Worm (Caenorhabditis elegans) whole organism, L1 larva: Measurements from ENCODE around the gene C08B11.9.
A peak's percentile ranks its signal among the peaks of the same experiment; 100 is the strongest.

ENCODE experiments used
- aha-1 ChIP-seq: fragments of 150-350 bp; optimal IDR thresholded peaks from 2 replicates; lab custom pipeline; 2014; ENCODE audit warnings: missing biosample characterization, missing genetic modification characterization
- aly-2 ChIP-seq: fragments of 150-350 bp; optimal IDR thresholded peaks from 2 replicates; lab custom pipeline; 2014; ENCODE audit warnings: missing biosample characterization, missing genetic modification characterization
- blmp-1 ChIP-seq: fragments of 150-350 bp; optimal IDR thresholded peaks from 2 replicates; lab custom pipeline; 2014; ENCODE audit warnings: missing biosample characterization, missing genetic modification characterization
- ceh-63 ChIP-seq: fragments of 200-800 bp; sonication (Bioruptor generic); optimal IDR thresholded peaks from 2 replicates; lab custom pipeline; 2018; ENCODE audit warnings: mild to moderate bottlenecking, missing genetic modification characterization, missing compliant biosample characterization
- ceh-8 ChIP-seq: fragments of 200-800 bp; sonication (Bioruptor generic); optimal IDR thresholded peaks from 2 replicates; lab custom pipeline; 2018; ENCODE audit warnings: mild to moderate bottlenecking, missing genetic modification characterization, moderate library complexity, missing compliant biosample characterization
- ceh-82 ChIP-seq, 3 experiments: fragments of 150-350 bp in 1 of 3; sonication (generic microtip) in 2 of 3; optimal IDR thresholded peaks; 2 replicates each; lab custom pipeline; 2014 to 2017; ENCODE audit warnings: missing biosample characterization in 3 of 3, missing genetic modification characterization in 3 of 3
- ceh-90 ChIP-seq: sonication (generic microtip); optimal IDR thresholded peaks from 2 replicates; lab custom pipeline; 2016; ENCODE audit warnings: missing genetic modification characterization, missing compliant biosample characterization
- ces-1 ChIP-seq: fragments of 150-350 bp; optimal IDR thresholded peaks from 2 replicates; lab custom pipeline; 2014; ENCODE audit warnings: missing biosample characterization, missing genetic modification reagents, missing genetic modification characterization
- dpl-1 ChIP-seq, 3 experiments: fragments of 150-350 bp in 2 of 3; sonication (generic microtip) in 1 of 3; optimal IDR thresholded peaks; 2 replicates each; lab custom pipeline; 2014 to 2017; ENCODE audit warnings: missing biosample characterization in 3 of 3, missing genetic modification characterization in 3 of 3, missing genetic modification reagents in 3 of 3
- dsc-1 ChIP-seq: sonication (generic microtip); optimal IDR thresholded peaks from 2 replicates; lab custom pipeline; 2016; ENCODE audit warnings: mild to moderate bottlenecking, missing genetic modification characterization, missing compliant biosample characterization
- efl-3 ChIP-seq: fragments of 200-800 bp; sonication (Bioruptor generic); optimal IDR thresholded peaks from 2 replicates; lab custom pipeline; 2018; ENCODE audit warnings: mild to moderate bottlenecking, missing genetic modification characterization, missing compliant biosample characterization
- egl-13 ChIP-seq: sonication (generic microtip); optimal IDR thresholded peaks from 2 replicates; lab custom pipeline; 2016; ENCODE audit warnings: missing genotype, missing genetic modification reagents, missing genetic modification characterization, missing compliant biosample characterization
- egl-27 ChIP-seq, 2 experiments: fragments of 150-350 bp in 1 of 2; sonication (generic microtip); optimal IDR thresholded peaks; 3 replicates each; lab custom pipeline; 2017 to 2018; ENCODE audit warnings: missing biosample characterization in 2 of 2, missing genetic modification characterization in 2 of 2, missing genetic modification reagents in 2 of 2
- elt-2 ChIP-seq: sonication (generic microtip); optimal IDR thresholded peaks from 2 replicates; lab custom pipeline; 2016; ENCODE audit warnings: missing genetic modification characterization, mild to moderate bottlenecking, inconsistent platforms, missing compliant biosample characterization, missing genetic modification reagents
- elt-3 ChIP-seq, 6 experiments: fragments of 150-350 bp in 1 of 6; sonication (generic microtip); optimal IDR thresholded peaks; 2 replicates each; lab custom pipeline; 2017 to 2018; ENCODE audit warnings: missing biosample characterization in 6 of 6, missing genetic modification characterization in 6 of 6, inconsistent platforms in 1 of 6
- fkh-10 ChIP-seq: sonication (generic microtip); optimal IDR thresholded peaks from 2 replicates; lab custom pipeline; 2017; ENCODE audit warnings: missing biosample characterization, missing genetic modification reagents, missing genetic modification characterization
- hlh-4 ChIP-seq: sonication (generic microtip); optimal IDR thresholded peaks from 2 replicates; lab custom pipeline; 2016; ENCODE audit warnings: mild to moderate bottlenecking, missing genetic modification characterization, missing compliant biosample characterization
- hpl-2 ChIP-seq: fragments of 150-350 bp; optimal IDR thresholded peaks from 2 replicates; lab custom pipeline; 2014; ENCODE audit warnings: missing biosample characterization, missing genetic modification reagents, missing genetic modification characterization
- irx-1 ChIP-seq: sonication (generic microtip); optimal IDR thresholded peaks from 2 replicates; lab custom pipeline; 2016; ENCODE audit warnings: missing genetic modification characterization, missing compliant biosample characterization
- lin-13 ChIP-seq: fragments of 150-350 bp; optimal IDR thresholded peaks from 2 replicates; lab custom pipeline; 2014; ENCODE audit warnings: missing biosample characterization, missing genetic modification reagents, missing genetic modification characterization
- lin-14 ChIP-seq: fragments of 200-800 bp; sonication (Bioruptor generic); optimal IDR thresholded peaks from 2 replicates; lab custom pipeline; 2018; ENCODE audit warnings: mild to moderate bottlenecking, missing genetic modification characterization, moderate library complexity, missing compliant biosample characterization
- lin-35 ChIP-seq, 2 experiments: fragments of 150-350 bp; optimal IDR thresholded peaks; 2 replicates each; lab custom pipeline; 2014; ENCODE audit warnings: missing biosample characterization in 2 of 2, missing genetic modification characterization in 2 of 2, missing genetic modification reagents in 2 of 2
- lir-3 ChIP-seq: sonication (generic microtip); optimal IDR thresholded peaks from 2 replicates; lab custom pipeline; 2016; ENCODE audit warnings: mild to moderate bottlenecking, missing genetic modification characterization, moderate library complexity, missing compliant biosample characterization; ENCODE audit not compliant: poor library complexity
- lsy-2 ChIP-seq, 2 experiments: fragments of 150-350 bp; optimal IDR thresholded peaks; 2 replicates each; lab custom pipeline; 2014; ENCODE audit warnings: missing biosample characterization in 2 of 2, missing genetic modification characterization in 2 of 2
- mab-9 ChIP-seq: fragments of 200-800 bp; sonication (Bioruptor generic); IDR thresholded peaks from 2 replicates; pipeline ENCODE4 v1.3.6; 2022; ENCODE audit warnings: missing genetic modification reagents, missing genetic modification characterization, missing compliant biosample characterization
- mep-1 ChIP-seq: fragments of 150-350 bp; optimal IDR thresholded peaks from 2 replicates; lab custom pipeline; 2014; ENCODE audit warnings: missing biosample characterization, missing genetic modification characterization
- nhr-11 ChIP-seq: fragments of 150-350 bp; optimal IDR thresholded peaks from 2 replicates; lab custom pipeline; 2014; ENCODE audit warnings: missing biosample characterization, missing genetic modification characterization
- nhr-71 ChIP-seq: sonication (generic microtip); optimal IDR thresholded peaks from 2 replicates; lab custom pipeline; 2016; ENCODE audit warnings: mild to moderate bottlenecking, missing genetic modification characterization, moderate library complexity, missing compliant biosample characterization
- nhr-76 ChIP-seq: sonication (generic microtip); optimal IDR thresholded peaks from 2 replicates; lab custom pipeline; 2017; ENCODE audit warnings: missing biosample characterization, missing genetic modification characterization
- nhr-77 ChIP-seq: fragments of 150-350 bp; optimal IDR thresholded peaks from 2 replicates; lab custom pipeline; 2014; ENCODE audit warnings: missing biosample characterization, missing genetic modification characterization
- nhr-84 ChIP-seq: sonication (generic microtip); optimal IDR thresholded peaks from 2 replicates; lab custom pipeline; 2017; ENCODE audit warnings: missing biosample characterization, missing genetic modification characterization
- nhr-90 ChIP-seq: sonication (generic microtip); optimal IDR thresholded peaks from 2 replicates; lab custom pipeline; 2016; ENCODE audit warnings: mild to moderate bottlenecking, missing genetic modification characterization, missing compliant biosample characterization; ENCODE audit not compliant: poor library complexity
- pax-3 ChIP-seq: fragments of 200-800 bp; sonication (Bioruptor generic); optimal IDR thresholded peaks from 2 replicates; lab custom pipeline; 2018; ENCODE audit warnings: mild to moderate bottlenecking, missing genetic modification characterization, moderate library complexity, missing compliant biosample characterization
- pqm-1 ChIP-seq: sonication (generic microtip); optimal IDR thresholded peaks from 3 replicates; lab custom pipeline; 2017; ENCODE audit warnings: missing biosample characterization, missing genetic modification characterization
- rnt-1 ChIP-seq: sonication (generic microtip); optimal IDR thresholded peaks from 2 replicates; lab custom pipeline; 2016; ENCODE audit warnings: mild to moderate bottlenecking, missing genetic modification characterization, moderate library complexity, missing compliant biosample characterization
- skn-1 ChIP-seq: fragments of 150-350 bp; optimal IDR thresholded peaks from 2 replicates; lab custom pipeline; 2014; ENCODE audit warnings: missing biosample characterization, missing genetic modification characterization
- snu-23 ChIP-seq: sonication (generic microtip); optimal IDR thresholded peaks from 2 replicates; lab custom pipeline; 2016; ENCODE audit warnings: missing genetic modification characterization, missing compliant biosample characterization
- sox-4 ChIP-seq: sonication (generic microtip); optimal IDR thresholded peaks from 2 replicates; lab custom pipeline; 2016; ENCODE audit warnings: missing genetic modification characterization, missing compliant biosample characterization
- sptf-1 ChIP-seq: fragments of 150-350 bp; optimal IDR thresholded peaks from 2 replicates; lab custom pipeline; 2014; ENCODE audit warnings: missing biosample characterization, missing genetic modification characterization
- sup-37 ChIP-seq: fragments of 200-800 bp; sonication (Bioruptor generic); optimal IDR thresholded peaks from 2 replicates; lab custom pipeline; 2018; ENCODE audit warnings: mild to moderate bottlenecking, missing genetic modification characterization, missing compliant biosample characterization
- tbx-2 ChIP-seq: sonication (generic microtip); optimal IDR thresholded peaks from 2 replicates; lab custom pipeline; 2016; ENCODE audit warnings: missing genetic modification characterization, missing compliant biosample characterization
- unc-130 ChIP-seq: fragments of 150-350 bp; optimal IDR thresholded peaks from 2 replicates; lab custom pipeline; 2017; ENCODE audit warnings: missing biosample characterization, missing genetic modification characterization, inconsistent platforms
- unc-30 ChIP-seq: sonication (generic microtip); optimal IDR thresholded peaks from 2 replicates; lab custom pipeline; 2017; ENCODE audit warnings: missing biosample characterization, missing genetic modification characterization
- unc-62 ChIP-seq: fragments of 150-350 bp; optimal IDR thresholded peaks from 2 replicates; lab custom pipeline; 2014; ENCODE audit warnings: missing biosample characterization, missing genetic modification reagents, missing genetic modification characterization
- unc-98 ChIP-seq: fragments of 200-800 bp; sonication (Bioruptor generic); IDR thresholded peaks from 2 replicates; pipeline ENCODE4 v1.3.6; 2022; ENCODE audit warnings: missing genetic modification characterization, missing compliant biosample characterization
- vab-15 ChIP-seq: sonication (generic microtip); optimal IDR thresholded peaks from 2 replicates; lab custom pipeline; 2017; ENCODE audit warnings: missing genotype, mild to moderate bottlenecking, missing genetic modification characterization, missing compliant biosample characterization
- xbp-1 ChIP-seq: sonication (generic microtip); optimal IDR thresholded peaks from 2 replicates; lab custom pipeline; 2016; ENCODE audit warnings: missing genetic modification characterization, missing compliant biosample characterization
- zag-1 ChIP-seq: fragments of 150-350 bp; optimal IDR thresholded peaks from 2 replicates; lab custom pipeline; 2014; ENCODE audit warnings: missing biosample characterization, missing genetic modification characterization
- ztf-4 ChIP-seq: fragments of 150-350 bp; optimal IDR thresholded peaks from 2 replicates; lab custom pipeline; 2014; ENCODE audit warnings: missing biosample characterization, missing genetic modification characterization

The C08B11.9 gene

ce11 chrII:8078041-8078440 lies 40.1 kb upstream of the C08B11.9 start, which contains the start of gene K02C4.5 (continued):
- TF ChIP-seq lin-14 (peak; percentile 15), tbx-2 (no peak), blmp-1 (tag; lab: Kevin White, UChicago) (peak; percentile 89), vab-15 (tag; lab: Kevin White, UChicago) (no peak), elt-2 (tag; lab: Kevin White, UChicago) (peak; percentile 58), sox-4 (tag; lab: Kevin White, UChicago) (no peak), lin-35 (GFP tag; optimal IDR thresholded peaks at IDR 0.05; lab: Kevin White, UChicago) (no peak), lin-13 (GFP tag; lab: Kevin White, UChicago) (no peak), mab-9 (GFP tag; lab: Robert Waterston, UW) (no peak), hlh-4 (tag; lab: Kevin White, UChicago) (no peak), nhr-71 (tag; lab: Kevin White, UChicago) (peak; percentile 0), ztf-4 (tag; lab: Kevin White, UChicago) (no peak), sptf-1 (tag; lab: Kevin White, UChicago) (no peak), unc-98 (GFP tag; lab: Robert Waterston, UW) (no peak), aha-1 (tag; lab: Kevin White, UChicago) (no peak), xbp-1 (tag; lab: Kevin White, UChicago) (no peak), mep-1 (tag; lab: Kevin White, UChicago) (peak; percentile 33), sup-37 (GFP tag; lab: Kevin White, UChicago) (no peak), efl-3 (GFP tag; lab: Kevin White, UChicago) (no peak), ceh-8 (GFP tag; lab: Kevin White, UChicago) (no peak), unc-130 (tag; lab: Kevin White, UChicago) (no peak)

- no peak for TF ChIP-seq pqm-1 (tag; lab: Kevin White, UChicago)
- TF ChIP-seq egl-27 (tag; optimal IDR thresholded peaks at IDR 0.05; lab: Kevin White, UChicago), result peak in 1 of 2 experiments; percentile 23
- TF ChIP-seq tbx-2, result peak; percentile 68
- peak; percentile 73 for TF ChIP-seq sup-37 (GFP tag; lab: Kevin White, UChicago)
- TF ChIP-seq dsc-1 (tag; lab: Kevin White, UChicago), result peak; percentile 52
- TF ChIP-seq nhr-84 (tag; lab: Kevin White, UChicago), result no peak
- TF ChIP-seq ceh-90 (tag; lab: Kevin White, UChicago), result no peak
- no peak for TF ChIP-seq blmp-1 (tag; lab: Kevin White, UChicago)
- no peak for TF ChIP-seq aha-1 (tag; lab: Kevin White, UChicago)
- no peak for TF ChIP-seq ceh-63 (GFP tag; lab: Kevin White, UChicago)
- no peak for TF ChIP-seq nhr-11 (tag; lab: Kevin White, UChicago)
- peak; percentile 89 for TF ChIP-seq unc-130 (tag; lab: Kevin White, UChicago)
- no peak for TF ChIP-seq unc-62 (GFP tag; lab: Kevin White, UChicago)
- TF ChIP-seq ceh-82 (tag; optimal IDR thresholded peaks at IDR 0.05; lab: Kevin White, UChicago), result peak in 2 of 3 experiments; percentile 26 to 60
- TF ChIP-seq nhr-90 (tag; lab: Kevin White, UChicago), result peak; percentile 83
- TF ChIP-seq snu-23 (GFP tag; lab: Kevin White, UChicago), result peak; percentile 86
- TF ChIP-seq egl-13 (tag; lab: Kevin White, UChicago), result no peak
- peak; percentile 83 for TF ChIP-seq nhr-71 (tag; lab: Kevin White, UChicago)
- peak; percentile 75 for TF ChIP-seq nhr-77 (tag; lab: Kevin White, UChicago)
- peak; percentile 56 for TF ChIP-seq hpl-2 (GFP tag; lab: Kevin White, UChicago)
- TF ChIP-seq ceh-8 (GFP tag; lab: Kevin White, UChicago), result peak; percentile 52
- peak; percentile 78 for TF ChIP-seq lin-14
- TF ChIP-seq hlh-4 (tag; lab: Kevin White, UChicago), result no peak
- TF ChIP-seq fkh-10, result no peak
- peak; percentile 64 for TF ChIP-seq aly-2 (tag; lab: Kevin White, UChicago)
- no peak for TF ChIP-seq zag-1
- TF ChIP-seq rnt-1 (tag; lab: Kevin White, UChicago), result peak; percentile 81
- TF ChIP-seq efl-3 (GFP tag; lab: Kevin White, UChicago), result no peak
- peak; percentile 78 for TF ChIP-seq skn-1 (tag; lab: Kevin White, UChicago)
- TF ChIP-seq lsy-2 (tag; optimal IDR thresholded peaks at IDR 0.05; lab: Kevin White, UChicago), result peak; percentile 59 to 83
- peak; percentile 41 for TF ChIP-seq lir-3 (tag; lab: Kevin White, UChicago)
- TF ChIP-seq pax-3 (tag; lab: Kevin White, UChicago), result no peak
- peak in 3 of 6 experiments; percentile 28 to 77 (median 42) for TF ChIP-seq elt-3 (tag; optimal IDR thresholded peaks at IDR 0.05; lab: Kevin White, UChicago)
- no peak for TF ChIP-seq ces-1 (GFP tag; lab: Kevin White, UChicago)
- TF ChIP-seq unc-30 (tag; lab: Kevin White, UChicago), result no peak
- peak; percentile 48 for TF ChIP-seq irx-1 (tag; lab: Kevin White, UChicago)
- TF ChIP-seq sox-4 (tag; lab: Kevin White, UChicago), result no peak
- TF ChIP-seq nhr-76 (tag; lab: Kevin White, UChicago), result peak; percentile 71
- TF ChIP-seq dpl-1 (GFP tag; optimal IDR thresholded peaks at IDR 0.05; lab: Kevin White, UChicago), result peak; percentile 28 to 62 (median 60)
These were observed 37.4 kb upstream of the C08B11.9 start, which contains the start of gene K02C4.2 for ce11 chrII:8075324-8075810. Gene K02C4.2, plus strand, starts transcription at chrII:8075760.
